Worm (Caenorhabditis elegans): ENCODE measurements around the gene lgc-35.
A peak's percentile ranks its signal among the peaks of the same experiment; 100 is the strongest.

The lgc-35 gene

DNA sequence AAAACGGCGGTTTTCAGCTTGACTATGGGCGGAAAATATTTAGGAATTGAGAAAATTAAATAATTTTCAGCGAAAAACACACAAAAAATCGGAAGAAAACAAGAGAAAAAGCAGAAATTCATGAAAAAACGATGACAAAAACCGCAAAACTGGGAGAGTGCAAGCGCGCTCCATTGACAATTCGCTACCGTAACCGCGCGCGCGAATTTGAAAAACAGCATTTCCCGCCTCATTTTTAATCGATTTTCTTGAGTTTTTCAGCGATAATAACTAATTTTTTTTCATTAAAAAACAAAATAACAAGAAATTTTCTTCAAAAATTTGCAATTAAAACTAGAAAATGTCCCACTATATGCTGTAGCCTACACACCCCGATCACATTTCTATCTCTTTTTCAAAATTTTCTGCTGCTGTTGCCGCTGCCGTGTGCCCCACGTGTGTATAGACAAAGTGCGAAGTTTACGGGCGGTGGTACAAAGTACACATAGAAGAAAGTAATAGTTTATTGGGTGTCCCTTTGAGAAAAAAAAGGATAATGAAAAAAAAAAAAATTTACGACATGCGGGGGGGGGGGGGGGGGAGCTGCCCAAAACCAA, 39.9 kb downstream of the lgc-35 start (continued):
- TF ChIP-seq nfyb-1 (GFP tag; IDR thresholded peaks at IDR 0.05) (peak; percentile 62; the same call in 1 of the 2 replicates), attf-5 (GFP tag; optimal IDR thresholded peaks at IDR 0.05) (peak; percentile 14), ceh-100 (GFP tag; IDR thresholded peaks at IDR 0.05) (no peak), lin-54 (GFP tag; optimal IDR thresholded peaks at IDR 0.05) (peak; percentile 98), Y67H2A.10 (GFP tag; conservative IDR thresholded peaks at IDR 0.05) (no peak), T07F8.4 (tag; optimal IDR thresholded peaks at IDR 0.05) (no peak), F23B12.7 (tag; optimal IDR thresholded peaks at IDR 0.05; ENCODE audit: insufficient read depth) (no peak), ceh-91 (GFP tag; IDR thresholded peaks at IDR 0.05) (peak; percentile 89), madf-3 (GFP tag; IDR thresholded peaks at IDR 0.05) (0 out of 2 replicates have a peak, but pooled peaks have one; percentile 57), efl-1 (GFP tag; optimal IDR thresholded peaks at IDR 0.05) (peak; percentile 98), ztf-28 (GFP tag; IDR thresholded peaks at IDR 0.05) (peak; percentile 79; the same call in 1 of the 2 replicates), sptf-2 (GFP tag; optimal IDR thresholded peaks at IDR 0.05) (no peak), snpc-4 (GFP tag; optimal IDR thresholded peaks at IDR 0.05) (no peak), snpc-4 (tag; optimal IDR thresholded peaks at IDR 0.05) (peak in 2 of 4 experiments; percentile 32 to 47), madf-8 (GFP tag; conservative IDR thresholded peaks at IDR 0.05) (peak; percentile 91), attf-3 (GFP tag; conservative IDR thresholded peaks at IDR 0.05) (0 out of 2 replicates have a peak, but pooled peaks have one; percentile 57), T26A5.8 (tag; optimal IDR thresholded peaks at IDR 0.05) (no peak), tbx-9 (tag; optimal IDR thresholded peaks at IDR 0.05; ENCODE audit: borderline replicate concordance) (no peak)

DNA sequence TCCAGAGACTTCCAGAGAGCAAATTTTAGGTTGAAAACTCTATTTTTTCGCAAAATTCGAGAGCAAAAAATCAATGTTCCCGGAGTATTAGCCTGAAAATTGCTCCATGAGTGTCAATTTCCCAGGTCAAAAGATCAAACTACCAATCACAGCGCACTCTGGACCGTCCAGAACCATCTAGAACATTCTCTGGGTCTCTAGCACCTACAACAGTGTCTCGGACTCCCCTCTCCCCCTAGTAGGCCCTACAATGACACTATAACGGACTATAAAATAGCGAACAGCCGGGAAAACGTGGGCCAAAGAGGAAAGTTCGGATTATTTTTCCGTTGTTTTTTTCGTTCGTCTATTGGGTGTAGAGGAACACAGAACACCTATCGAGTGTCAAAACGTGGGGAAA, 40.6 kb downstream of the lgc-35 start:
- TF ChIP-seq F55B11.4 (tag; optimal IDR thresholded peaks at IDR 0.05; ENCODE audit: borderline replicate concordance, insufficient read depth) (no peak), hsf-1 (GFP tag; IDR thresholded peaks at IDR 0.05) (peak; percentile 79)

DNA sequence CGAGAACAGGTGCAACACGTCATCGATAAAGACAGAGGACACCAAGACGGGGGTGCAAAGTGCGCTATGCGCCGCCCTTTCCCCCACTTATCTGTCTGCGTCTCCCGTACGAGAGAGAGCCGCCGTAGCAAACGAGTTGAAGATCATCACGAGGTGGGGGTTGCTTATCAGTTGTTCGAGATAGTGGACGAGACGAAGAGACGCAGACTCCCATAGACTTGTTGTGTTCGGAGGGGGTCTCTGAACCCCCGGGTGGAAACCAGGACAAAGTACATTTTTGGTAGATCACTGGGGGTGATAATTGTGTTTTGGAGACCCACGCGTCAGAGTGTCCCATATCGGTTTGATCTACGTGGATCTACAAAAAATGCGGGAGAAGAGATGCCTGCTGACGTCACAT, 41.1 kb downstream of the lgc-35 start:
- TF ChIP-seq sea-2 (GFP tag; IDR thresholded peaks at IDR 0.05) (0 out of 2 replicates have a peak, but pooled peaks have one; percentile 41), attf-6 (GFP tag; IDR thresholded peaks at IDR 0.05) (no peak), ztf-3 (GFP tag; optimal IDR thresholded peaks at IDR 0.05) (peak; percentile 62), tbx-9 (tag; optimal IDR thresholded peaks at IDR 0.05; ENCODE audit: borderline replicate concordance) (no peak), mcd-1 (GFP tag; IDR thresholded peaks at IDR 0.05) (peak; percentile 78), ceh-79 (tag; optimal IDR thresholded peaks at IDR 0.05) (no peak), F57A8.1 (GFP tag; optimal IDR thresholded peaks at IDR 0.05) (no peak), K12H6.12 (tag; optimal IDR thresholded peaks at IDR 0.05) (peak; percentile 66), repo-1 (tag; optimal IDR thresholded peaks at IDR 0.05) (peak; percentile 45), C06A6.2 (GFP tag; conservative IDR thresholded peaks at IDR 0.05) (peak; percentile 76), nfya-1 (tag; optimal IDR thresholded peaks at IDR 0.05; ENCODE audit: borderline replicate concordance, insufficient read depth) (no peak), akir-1 (GFP tag; optimal IDR thresholded peaks at IDR 0.05) (no peak), F33H1.4 (GFP tag; IDR thresholded peaks at IDR 0.05) (no peak), pha-4 (tag; optimal IDR thresholded peaks at IDR 0.05) (no peak), pbrm-1 (GFP tag; IDR thresholded peaks at IDR 0.05) (peak; percentile 83), gei-17 (GFP tag; optimal IDR thresholded peaks at IDR 0.05) (peak; percentile 65), ceh-27 (GFP tag; optimal IDR thresholded peaks at IDR 0.05) (peak; percentile 14), athp-1 (tag; optimal IDR thresholded peaks at IDR 0.05) (peak; percentile 32), madf-3 (GFP tag; IDR thresholded peaks at IDR 0.05) (0 out of 2 replicates have a peak, but pooled peaks have one; percentile 5), hlh-12 (tag; optimal IDR thresholded peaks at IDR 0.05) (no peak), attf-5 (GFP tag; optimal IDR thresholded peaks at IDR 0.05) (peak; percentile 79), ZK185.1 (tag; optimal IDR thresholded peaks at IDR 0.05; ENCODE audit: poor library complexity, severe bottlenecking) (no peak), bed-1 (GFP tag; IDR thresholded peaks at IDR 0.05) (no peak), madf-8 (GFP tag; conservative IDR thresholded peaks at IDR 0.05) (no peak), efl-1 (GFP tag; optimal IDR thresholded peaks at IDR 0.05) (no peak), aptf-3 (GFP tag; IDR thresholded peaks at IDR 0.05) (no peak), die-1 (tag; optimal IDR thresholded peaks at IDR 0.05) (peak; percentile 32), unc-62 (GFP tag; optimal IDR thresholded peaks at IDR 0.05) (no peak), let-607 (tag; optimal IDR thresholded peaks at IDR 0.05) (peak in 1 of 2 experiments; percentile 72)
